Fruit fly (Drosophila melanogaster) whole organism, embryonic: ENCODE data around the gene CG3448.

ENCODE experiments used
- Ada2b ChIP-seq: fragments of 200-800 bp; sonication (Bioruptor generic); IDR thresholded peaks from 2 replicates; pipeline ENCODE4 v1.3.6; 2022; ENCODE audit warnings: missing biosample characterization, missing genetic modification characterization
- Atf-2 ChIP-seq: fragments of 200-800 bp; sonication (Bioruptor generic); optimal IDR thresholded peaks from 2 replicates; lab custom pipeline; 2016; ENCODE audit warnings: missing biosample characterization, missing genetic modification characterization
- Bgb ChIP-seq: fragments of 200-800 bp; sonication (Bioruptor generic); IDR thresholded peaks from 2 replicates; pipeline ENCODE4 v1.3.6; 2022; ENCODE audit warnings: missing biosample characterization, missing genetic modification characterization; ENCODE audit not compliant: partially characterized antibody
- CG10543 ChIP-seq: fragments of 200-800 bp; sonication (Bioruptor generic); optimal IDR thresholded peaks from 3 replicates; lab custom pipeline; 2017; ENCODE audit warnings: missing biosample characterization, mild to moderate bottlenecking, missing genetic modification characterization, moderate library complexity
- CG12942 ChIP-seq: fragments of 200-800 bp; sonication (Bioruptor generic); optimal IDR thresholded peaks from 3 replicates; lab custom pipeline; 2016; ENCODE audit warnings: missing biosample characterization, missing genetic modification characterization
- CG13894 ChIP-seq: fragments of 200-800 bp; sonication (Bioruptor generic); optimal IDR thresholded peaks from 3 replicates; lab custom pipeline; 2018; ENCODE audit warnings: missing biosample characterization, mild to moderate bottlenecking, missing genetic modification characterization, moderate library complexity
- CG14710 ChIP-seq: fragments of 200-800 bp; sonication (Bioruptor generic); optimal IDR thresholded peaks from 3 replicates; lab custom pipeline; 2019; ENCODE audit warnings: missing biosample characterization, mild to moderate bottlenecking, missing genetic modification characterization, moderate library complexity
- CG14965 ChIP-seq: fragments of 200-800 bp; sonication (Bioruptor generic); optimal IDR thresholded peaks from 2 replicates; lab custom pipeline; 2016; ENCODE audit warnings: missing biosample characterization, missing genetic modification characterization, borderline replicate concordance
- CG1529 ChIP-seq: fragments of 200-800 bp; sonication (Bioruptor generic); optimal IDR thresholded peaks from 3 replicates; lab custom pipeline; 2018; ENCODE audit warnings: missing biosample characterization, missing genetic modification characterization
- CG2120 ChIP-seq: fragments of 200-800 bp; sonication (Bioruptor generic); optimal IDR thresholded peaks from 3 replicates; lab custom pipeline; 2016; ENCODE audit warnings: missing biosample characterization, missing genetic modification characterization
- CG31388 ChIP-seq: fragments of 200-800 bp; sonication (Bioruptor generic); optimal IDR thresholded peaks from 2 replicates; lab custom pipeline; 2016; ENCODE audit warnings: missing biosample characterization, missing genetic modification characterization
- CG32772 ChIP-seq: fragments of 200-800 bp; sonication (Bioruptor generic); IDR thresholded peaks from 2 replicates; pipeline ENCODE4 v1.3.6; 2022; ENCODE audit warnings: missing biosample characterization, missing genetic modification characterization
- CG4282 ChIP-seq: fragments of 200-800 bp; sonication (Bioruptor generic); optimal IDR thresholded peaks from 2 replicates; lab custom pipeline; 2016; ENCODE audit warnings: missing biosample characterization, missing genetic modification characterization
- CG4617 ChIP-seq: fragments of 200-800 bp; sonication (Bioruptor generic); optimal IDR thresholded peaks from 3 replicates; lab custom pipeline; 2016; ENCODE audit warnings: missing biosample characterization, missing genetic modification characterization, borderline replicate concordance
- CG8089 ChIP-seq: fragments of 200-800 bp; sonication (Bioruptor generic); optimal IDR thresholded peaks from 3 replicates; lab custom pipeline; 2016; ENCODE audit warnings: missing biosample characterization, missing genetic modification characterization
- CG9609 ChIP-seq: fragments of 200-800 bp; sonication (Bioruptor generic); optimal IDR thresholded peaks from 3 replicates; lab custom pipeline; 2016; ENCODE audit warnings: missing biosample characterization, missing genetic modification characterization
- CG9727 ChIP-seq: fragments of 200-800 bp; sonication (Bioruptor generic); optimal IDR thresholded peaks from 3 replicates; lab custom pipeline; 2017; ENCODE audit warnings: missing biosample characterization, mild to moderate bottlenecking, missing genetic modification characterization
- CG9797 ChIP-seq: fragments of 200-800 bp; sonication (Bioruptor generic); optimal IDR thresholded peaks from 3 replicates; lab custom pipeline; 2018; ENCODE audit warnings: missing biosample characterization, mild to moderate bottlenecking, missing genetic modification characterization
- CG9876 ChIP-seq: fragments of 200-800 bp; sonication (Bioruptor generic); optimal IDR thresholded peaks from 2 replicates; lab custom pipeline; 2016; ENCODE audit warnings: missing biosample characterization, missing genetic modification characterization
- E2f2 ChIP-seq: fragments of 200-800 bp; sonication (Bioruptor generic); IDR thresholded peaks from 2 replicates; pipeline ENCODE4 v1.3.6; 2022; ENCODE audit warnings: missing biosample characterization, missing genetic modification characterization
- Fer2 ChIP-seq: fragments of 200-800 bp; sonication (Bioruptor generic); optimal IDR thresholded peaks from 2 replicates; lab custom pipeline; 2018; ENCODE audit warnings: missing biosample characterization, mild to moderate bottlenecking, missing genetic modification characterization, moderate library complexity
- Fer3 ChIP-seq: fragments of 200-800 bp; sonication (Bioruptor generic); optimal IDR thresholded peaks from 2 replicates; lab custom pipeline; 2018; ENCODE audit warnings: missing biosample characterization, mild to moderate bottlenecking, missing genetic modification characterization, moderate library complexity
- Hey ChIP-seq: fragments of 200-800 bp; sonication (Bioruptor generic); optimal IDR thresholded peaks from 3 replicates; lab custom pipeline; 2018; ENCODE audit warnings: missing biosample characterization, mild to moderate bottlenecking, missing genetic modification characterization
- MBD-R2 ChIP-seq: fragments of 200-800 bp; sonication (Bioruptor generic); IDR thresholded peaks from 2 replicates; pipeline ENCODE4 v1.3.6; 2022; ENCODE audit warnings: missing biosample characterization, missing genetic modification characterization
- MESR4 ChIP-seq: fragments of 200-800 bp; sonication (Bioruptor generic); optimal IDR thresholded peaks from 2 replicates; lab custom pipeline; 2018; ENCODE audit warnings: missing biosample characterization, mild to moderate bottlenecking, missing genetic modification characterization, moderate library complexity
- Myb ChIP-seq: fragments of 200-800 bp; sonication (Bioruptor generic); optimal IDR thresholded peaks from 2 replicates; lab custom pipeline; 2016; ENCODE audit warnings: missing biosample characterization, missing genetic modification characterization
- Nf-YA ChIP-seq: fragments of 200-800 bp; sonication (Bioruptor generic); IDR thresholded peaks from 2 replicates; pipeline ENCODE4 v1.3.6; 2022; ENCODE audit warnings: missing biosample characterization, missing genetic modification characterization
- NfI ChIP-seq: fragments of 200-800 bp; sonication (Bioruptor generic); optimal IDR thresholded peaks from 3 replicates; lab custom pipeline; 2018; ENCODE audit warnings: missing biosample characterization, mild to moderate bottlenecking, missing genetic modification characterization, moderate library complexity
- Rx ChIP-seq: fragments of 200-800 bp; sonication (Bioruptor generic); IDR thresholded peaks from 2 replicates; pipeline ENCODE4 v1.3.6; 2022; ENCODE audit warnings: missing biosample characterization, missing genetic modification characterization
- Sry-β ChIP-seq: fragments of 200-800 bp; sonication (Bioruptor generic); optimal IDR thresholded peaks from 2 replicates; lab custom pipeline; 2018; ENCODE audit warnings: missing biosample characterization, mild to moderate bottlenecking, missing genetic modification characterization, moderate library complexity
- Sry-δ ChIP-seq: fragments of 200-800 bp; sonication (Bioruptor generic); optimal IDR thresholded peaks from 2 replicates; lab custom pipeline; 2016; ENCODE audit warnings: missing biosample characterization, missing genetic modification characterization
- bigmax ChIP-seq: fragments of 200-800 bp; sonication (Bioruptor generic); optimal IDR thresholded peaks from 2 replicates; lab custom pipeline; 2018; ENCODE audit warnings: missing biosample characterization, mild to moderate bottlenecking, missing genetic modification characterization
- ci ChIP-seq: fragments of 200-800 bp; sonication (Bioruptor generic); IDR thresholded peaks from 3 replicates; pipeline ENCODE4 v1.3.6; 2022; ENCODE audit warnings: missing biosample characterization, missing genetic modification characterization
- corto ChIP-seq: fragments of 200-800 bp; sonication (Bioruptor generic); optimal IDR thresholded peaks from 2 replicates; lab custom pipeline; 2016; ENCODE audit warnings: missing biosample characterization, mild to moderate bottlenecking, missing genetic modification characterization, moderate library complexity
- cwo ChIP-seq: fragments of 200-800 bp; sonication (Bioruptor generic); optimal IDR thresholded peaks from 3 replicates; lab custom pipeline; 2017; ENCODE audit warnings: missing biosample characterization, missing genetic modification characterization, mild to moderate bottlenecking, moderate library complexity, missing genetic modification reagents
- dmrt11E ChIP-seq: fragments of 200-800 bp; sonication (Bioruptor generic); optimal IDR thresholded peaks from 3 replicates; lab custom pipeline; 2018; ENCODE audit warnings: missing biosample characterization, mild to moderate bottlenecking, missing genetic modification characterization, moderate library complexity
- dysf ChIP-seq: fragments of 200-800 bp; sonication (Bioruptor generic); IDR thresholded peaks from 3 replicates; pipeline ENCODE4 v1.3.6; 2022; ENCODE audit warnings: missing biosample characterization, missing genetic modification characterization
- esg ChIP-seq: fragments of 200-800 bp; sonication (Bioruptor generic); conservative IDR thresholded peaks from 2 replicates; pipeline ENCODE4 v1.3.6; 2022; ENCODE audit warnings: missing biosample characterization, missing genetic modification characterization
- fd102C ChIP-seq: fragments of 200-800 bp; sonication (Bioruptor generic); optimal IDR thresholded peaks from 2 replicates; lab custom pipeline; 2018; ENCODE audit warnings: missing biosample characterization, mild to moderate bottlenecking, missing genetic modification characterization, moderate library complexity
- gem ChIP-seq: fragments of 200-800 bp; sonication (Bioruptor generic); optimal IDR thresholded peaks from 2 replicates; lab custom pipeline; 2019; ENCODE audit warnings: missing biosample characterization, mild to moderate bottlenecking, missing genetic modification characterization, moderate library complexity
- hth ChIP-seq: fragments of >200 bp; optimal IDR thresholded peaks from 2 replicates; lab custom pipeline; 2017; ENCODE audit warnings: inconsistent platforms
- ind ChIP-seq: fragments of 200-800 bp; sonication (Bioruptor generic); optimal IDR thresholded peaks from 3 replicates; lab custom pipeline; 2016; ENCODE audit warnings: missing biosample characterization, missing genetic modification characterization
- lmd ChIP-seq: fragments of 200-800 bp; sonication (Bioruptor generic); IDR thresholded peaks from 2 replicates; pipeline ENCODE4 v1.3.6; 2022; ENCODE audit warnings: missing biosample characterization, missing genetic modification characterization
- nmo ChIP-seq: fragments of 200-800 bp; sonication (Bioruptor generic); optimal IDR thresholded peaks from 2 replicates; lab custom pipeline; 2018; ENCODE audit warnings: missing biosample characterization, mild to moderate bottlenecking, missing genetic modification characterization, moderate library complexity
- oc ChIP-seq: fragments of 200-800 bp; sonication (Bioruptor generic); optimal IDR thresholded peaks from 2 replicates; lab custom pipeline; 2018; ENCODE audit warnings: missing biosample characterization, mild to moderate bottlenecking, missing genetic modification characterization, moderate library complexity
- salm ChIP-seq: fragments of 200-800 bp; sonication (Bioruptor generic); optimal IDR thresholded peaks from 2 replicates; lab custom pipeline; 2018; ENCODE audit warnings: missing biosample characterization, mild to moderate bottlenecking, missing genetic modification characterization
- scrt ChIP-seq: fragments of 200-800 bp; sonication (Bioruptor generic); optimal IDR thresholded peaks from 2 replicates; lab custom pipeline; 2018; ENCODE audit warnings: missing biosample characterization, mild to moderate bottlenecking, missing genetic modification characterization, moderate library complexity
- tap ChIP-seq: fragments of 200-800 bp; optimal IDR thresholded peaks from 3 replicates; lab custom pipeline; 2019; ENCODE audit warnings: missing biosample characterization, mild to moderate bottlenecking, missing genetic modification characterization, moderate library complexity
- tna ChIP-seq: fragments of 200-800 bp; sonication (Bioruptor generic); IDR thresholded peaks from 2 replicates; pipeline ENCODE4 v1.3.6; 2022; ENCODE audit warnings: missing biosample characterization, missing genetic modification characterization; ENCODE audit not compliant: partially characterized antibody
- zfh2 ChIP-seq: fragments of 200-800 bp; sonication (Bioruptor generic); optimal IDR thresholded peaks from 2 replicates; lab custom pipeline; 2016; ENCODE audit warnings: missing biosample characterization, missing genetic modification characterization

The CG3448 gene

DNA sequence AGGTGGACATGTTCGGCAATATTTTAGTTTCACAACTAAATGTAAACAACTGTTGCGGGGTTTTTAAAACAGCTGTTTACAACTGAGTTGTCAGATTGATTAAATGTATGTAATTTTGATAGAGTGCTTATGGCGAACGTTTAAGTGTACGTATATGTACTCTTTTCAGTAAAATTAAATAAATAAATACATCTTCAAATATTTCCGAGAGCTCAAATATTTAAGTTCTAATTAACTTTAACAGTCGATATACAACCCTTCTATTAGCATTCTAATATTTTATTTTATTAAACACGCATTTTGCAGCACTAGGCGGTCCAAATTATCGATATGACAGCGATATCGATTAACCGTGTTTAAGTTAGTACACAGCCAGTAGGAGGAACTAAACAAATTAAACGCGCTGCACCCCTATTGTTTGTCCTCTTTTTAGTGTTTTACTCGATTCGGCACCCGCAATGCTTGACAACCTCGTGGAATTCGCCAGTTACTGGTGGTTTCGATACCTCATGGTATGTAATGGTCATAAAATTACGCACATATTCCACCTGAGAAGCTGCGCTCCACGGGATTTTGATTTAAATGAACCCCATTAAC, at the start of gene CG3448, which contains the start of gene ghi (continued):
- peak; percentile 65; the same call in 2 of the 3 replicates for TF ChIP-seq dysf
- no peak for TF ChIP-seq Hey (tag; lab: Kevin White, UChicago)
- TF ChIP-seq CG12942 (GFP tag; lab: Kevin White, UChicago), result no peak
- TF ChIP-seq CG31388 (GFP tag; lab: Kevin White, UChicago), result no peak
- peak; percentile 67 for TF ChIP-seq E2f2 (GFP tag; lab: Robert Waterston, UW)
- no peak for TF ChIP-seq CG1529 (GFP tag; lab: Kevin White, UChicago)
- TF ChIP-seq Sry-β (GFP tag; lab: Kevin White, UChicago), result no peak
- TF ChIP-seq MESR4 (GFP tag; lab: Kevin White, UChicago), result peak; percentile 75
- TF ChIP-seq CG4282 (GFP tag; lab: Kevin White, UChicago), result no peak
- peak; percentile 35 for TF ChIP-seq NfI (GFP tag; lab: Kevin White, UChicago)
- peak; percentile 56 for TF ChIP-seq corto
- TF ChIP-seq CG2120 (GFP tag; lab: Kevin White, UChicago), result peak; percentile 70
- TF ChIP-seq CG9609 (GFP tag; lab: Kevin White, UChicago), result no peak
- peak; percentile 63 for TF ChIP-seq Sry-δ
- no peak for TF ChIP-seq CG14965
- peak; percentile 91 for TF ChIP-seq scrt
- peak; percentile 41 for TF ChIP-seq cwo
- no peak for TF ChIP-seq fd102C (GFP tag; lab: Kevin White, UChicago)
- TF ChIP-seq CG14710 (tag; lab: Kevin White, UChicago), result peak; percentile 86
- TF ChIP-seq Myb, result peak; percentile 87
- TF ChIP-seq Fer2 (tag; lab: Kevin White, UChicago), result peak; percentile 77
- TF ChIP-seq Rx (GFP tag; lab: Robert Waterston, UW), result peak; percentile 22; the same call in 1 of the 2 replicates
- TF ChIP-seq Atf-2 (GFP tag; lab: Kevin White, UChicago), result no peak
- peak; percentile 75 for TF ChIP-seq Bgb (GFP tag; lab: Robert Waterston, UW)
- TF ChIP-seq salm (tag; lab: Kevin White, UChicago), result peak; percentile 9
- peak; percentile 73 for TF ChIP-seq lmd (GFP tag; lab: Robert Waterston, UW)
- TF ChIP-seq dmrt11E (tag; lab: Kevin White, UChicago), result peak; percentile 11
- peak; percentile 50 for TF ChIP-seq CG4617
- TF ChIP-seq tap, result peak; percentile 45
- TF ChIP-seq gem (tag; lab: Kevin White, UChicago), result peak; percentile 71
- TF ChIP-seq Fer3 (tag; lab: Kevin White, UChicago), result peak; percentile 68
- no peak for TF ChIP-seq CG32772 (GFP tag; lab: Robert Waterston, UW)
- no peak for TF ChIP-seq oc (tag; lab: Kevin White, UChicago)
- no peak for TF ChIP-seq hth (lab: Kevin White, UChicago)
- TF ChIP-seq Nf-YA (GFP tag; lab: Robert Waterston, UW), result no peak
- no peak for TF ChIP-seq CG9876 (GFP tag; lab: Kevin White, UChicago)
- TF ChIP-seq tna (GFP tag; lab: Robert Waterston, UW), result peak; percentile 45; the same call in 1 of the 2 replicates
- no peak for TF ChIP-seq bigmax
- peak; percentile 54; the same call in 1 of the 2 replicates for TF ChIP-seq Ada2b (GFP tag; lab: Robert Waterston, UW)
- TF ChIP-seq MBD-R2, result peak; percentile 69; the same call in 1 of the 2 replicates
- TF ChIP-seq CG13894 (tag; lab: Kevin White, UChicago), result peak; percentile 78
- TF ChIP-seq CG8089, result no peak
- peak; percentile 73 for TF ChIP-seq ind (GFP tag; lab: Kevin White, UChicago)
- TF ChIP-seq nmo (GFP tag; lab: Kevin White, UChicago), result peak; percentile 55
- no peak for TF ChIP-seq esg (GFP tag; lab: Robert Waterston, UW)
- TF ChIP-seq ci (GFP tag; lab: Robert Waterston, UW), result peak; percentile 51; the same call in 2 of the 3 replicates
- TF ChIP-seq CG10543 (GFP tag; lab: Kevin White, UChicago), result peak; percentile 53
- peak; percentile 35 for TF ChIP-seq CG9727
- TF ChIP-seq CG9797 (GFP tag; lab: Kevin White, UChicago), result peak; percentile 14
- peak; percentile 67 for TF ChIP-seq zfh2
